Worm (Caenorhabditis elegans) whole organism, L4 larva: ENCODE data around the gene Y4C6A.4.

Experiments
- R02D3.7 ChIP-seq: fragments of 150-350 bp; sonication (generic microtip); optimal IDR thresholded peaks from 3 replicates; lab custom pipeline; 2014; ENCODE audit warnings: missing biosample characterization, missing genetic modification characterization
- egl-43 ChIP-seq: fragments of 200-800 bp; sonication (Bioruptor generic); IDR thresholded peaks from 2 replicates; pipeline ENCODE4 v1.3.6; 2022; ENCODE audit warnings: missing genetic modification reagents, missing genetic modification characterization, missing compliant biosample characterization
- jun-1 ChIP-seq: fragments of 150-350 bp; optimal IDR thresholded peaks from 2 replicates; lab custom pipeline; 2014; ENCODE audit warnings: missing biosample characterization, missing genetic modification reagents, missing genetic modification characterization
- mxl-2 ChIP-seq: fragments of 200-800 bp; sonication (Bioruptor generic); conservative IDR thresholded peaks from 2 replicates; pipeline ENCODE4 v1.3.6; 2022; ENCODE audit warnings: missing genetic modification reagents, missing genetic modification characterization, missing compliant biosample characterization
- nhr-28 ChIP-seq: fragments of 150-350 bp; optimal IDR thresholded peaks from 2 replicates; lab custom pipeline; 2014; ENCODE audit warnings: missing biosample characterization, missing genetic modification characterization
- skn-1 ChIP-seq: fragments of 150-350 bp; optimal IDR thresholded peaks from 2 replicates; lab custom pipeline; 2014; ENCODE audit warnings: missing biosample characterization, missing genetic modification characterization

DNA sequence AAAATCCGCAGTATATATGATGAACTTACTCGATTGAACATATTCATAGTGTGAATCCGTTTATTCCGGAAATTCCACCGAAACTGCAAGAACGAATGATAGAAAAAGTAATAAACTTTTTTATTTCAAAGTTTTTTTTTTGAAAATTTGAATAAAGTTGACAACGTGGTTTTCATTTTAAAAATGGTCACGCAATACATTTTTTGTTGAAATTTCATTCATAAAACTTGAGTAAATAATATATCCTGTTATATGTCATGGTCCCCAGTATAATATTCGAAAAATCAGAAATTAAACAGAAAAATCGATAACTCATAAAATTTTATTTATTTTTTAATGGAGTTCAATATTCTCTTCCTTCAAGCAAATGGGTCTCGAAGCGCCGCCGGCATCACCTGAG lies 41.6 kb upstream of the Y4C6A.4 start, which contains the start of gene ZK616.65:
- no peak for TF ChIP-seq nhr-28 (tag; lab: Kevin White, UChicago)
- no peak for TF ChIP-seq mxl-2 (GFP tag; lab: Robert Waterston, UW)
- TF ChIP-seq jun-1 (tag; lab: Kevin White, UChicago) = no peak
- no peak for TF ChIP-seq egl-43
- TF ChIP-seq skn-1 = no peak
- TF ChIP-seq R02D3.7 (tag; lab: Kevin White, UChicago) = no peak
